Fruit fly (Drosophila melanogaster): Measurements from ENCODE around the gene CG7377.

CG7377 gene

dm6 chr3L:11577395-11577794, 12.1 kb upstream of the CG7377 start, which contains the start of gene CG33271:
CG33271 (minus strand) TSS chr3L:11577495.
- TF ChIP-seq fkh (GFP tag; optimal IDR thresholded peaks at IDR 0.05) = peak; percentile 32
- TF ChIP-seq CG6163 (GFP tag; IDR thresholded peaks at IDR 0.05) = no peak

dm6 chr3L:11578211-11578673, 11.3 kb upstream of the CG7377 start, which contains the start of gene CG33270:
CG33270 (minus strand) TSS chr3L:11578623.
- TF ChIP-seq acj6 (GFP tag; optimal IDR thresholded peaks at IDR 0.05) (no peak), CG11294 (GFP tag; IDR thresholded peaks at IDR 0.05) (no peak), CG8119 (GFP tag; IDR thresholded peaks at IDR 0.05) (no peak), CG16779 (tag; optimal IDR thresholded peaks at IDR 0.05) (no peak), CG11762 (GFP tag; optimal IDR thresholded peaks at IDR 0.05; ENCODE audit: insufficient read depth) (no peak), CG9139 (GFP tag; optimal IDR thresholded peaks at IDR 0.05) (no peak), CG6163 (GFP tag; IDR thresholded peaks at IDR 0.05) (no peak), Ets21C (GFP tag; optimal IDR thresholded peaks at IDR 0.05) (no peak), CG6792 (GFP tag; optimal IDR thresholded peaks at IDR 0.05) (no peak)

dm6 chr3L:11578847-11579246, 10.6 kb upstream of the CG7377 start:
- TF ChIP-seq CG6808 (GFP tag; optimal IDR thresholded peaks at IDR 0.05) (no peak), Hr4 (GFP tag; optimal IDR thresholded peaks at IDR 0.05) (no peak), Eip93F (GFP tag; optimal IDR thresholded peaks at IDR 0.05) (no peak), CG8632 (GFP tag; optimal IDR thresholded peaks at IDR 0.05) (no peak), acj6 (GFP tag; optimal IDR thresholded peaks at IDR 0.05) (no peak), CG10631 (GFP tag; optimal IDR thresholded peaks at IDR 0.05) (no peak), CG8119 (GFP tag; IDR thresholded peaks at IDR 0.05) (no peak), spab (GFP tag; optimal IDR thresholded peaks at IDR 0.05) (no peak), CG1621 (tag; optimal IDR thresholded peaks at IDR 0.05) (no peak), fd85E (GFP tag; optimal IDR thresholded peaks at IDR 0.05) (no peak), Blimp-1 (GFP tag; optimal IDR thresholded peaks at IDR 0.05) (no peak), CG6854 (GFP tag; optimal IDR thresholded peaks at IDR 0.05) (no peak), CG10669 (GFP tag; optimal IDR thresholded peaks at IDR 0.05) (no peak), Ets96B (tag; optimal IDR thresholded peaks at IDR 0.05) (no peak), CG11762 (GFP tag; optimal IDR thresholded peaks at IDR 0.05; ENCODE audit: insufficient read depth) (no peak), fd59A (GFP tag; optimal IDR thresholded peaks at IDR 0.05) (no peak)

dm6 chr3L:11579919-11580318, 9.6 kb upstream of the CG7377 start, which contains the start of gene CG43390:
CG43390 (minus strand) TSS chr3L:11579950.
- TF ChIP-seq Hr39 (GFP tag; optimal IDR thresholded peaks at IDR 0.05) (no peak), fkh (GFP tag; optimal IDR thresholded peaks at IDR 0.05) (peak; percentile 46)

dm6 chr3L:11580919-11581318, 8.6 kb upstream of the CG7377 start, which contains the start of gene CG43391:
CG43391 (minus strand) TSS chr3L:11581019.
- TF ChIP-seq Hr38 (GFP tag; optimal IDR thresholded peaks at IDR 0.05) (no peak), net (GFP tag; optimal IDR thresholded peaks at IDR 0.05) (no peak), acj6 (GFP tag; optimal IDR thresholded peaks at IDR 0.05) (no peak), achi (GFP tag; optimal IDR thresholded peaks at IDR 0.05) (no peak), Eip93F (GFP tag; optimal IDR thresholded peaks at IDR 0.05) (no peak)

- TF ChIP-seq spab (GFP tag; optimal IDR thresholded peaks at IDR 0.05) = no peak
Observed at dm6 chr3L:11582097-11582496, 7.4 kb upstream of the CG7377 start, which contains the start of gene CG33269. CG33269 (minus strand) TSS chr3L:11582197.

- TF ChIP-seq dsx (GFP tag; optimal IDR thresholded peaks at IDR 0.05; ENCODE audit: poor library complexity, severe bottlenecking) (no peak), topi (GFP tag; optimal IDR thresholded peaks at IDR 0.05) (no peak), eg (GFP tag; IDR thresholded peaks at IDR 0.05) (no peak), Met (GFP tag; optimal IDR thresholded peaks at IDR 0.05) (no peak), esn (GFP tag; optimal IDR thresholded peaks at IDR 0.05) (no peak), Gug (GFP tag; IDR thresholded peaks at IDR 0.05) (no peak), CG6808 (GFP tag; optimal IDR thresholded peaks at IDR 0.05) (no peak), CG6854 (GFP tag; optimal IDR thresholded peaks at IDR 0.05) (no peak)
Observed at dm6 chr3L:11583964-11584363, 5.5 kb upstream of the CG7377 start, which contains the start of gene CG32086. CG32086 (minus strand) TSS chr3L:11584064.
